Fruit fly (Drosophila melanogaster): Measurements from ENCODE around the gene CG34278.
A peak's percentile ranks its signal among the peaks of the same experiment; 100 is the strongest.

Gene CG34278

DNA sequence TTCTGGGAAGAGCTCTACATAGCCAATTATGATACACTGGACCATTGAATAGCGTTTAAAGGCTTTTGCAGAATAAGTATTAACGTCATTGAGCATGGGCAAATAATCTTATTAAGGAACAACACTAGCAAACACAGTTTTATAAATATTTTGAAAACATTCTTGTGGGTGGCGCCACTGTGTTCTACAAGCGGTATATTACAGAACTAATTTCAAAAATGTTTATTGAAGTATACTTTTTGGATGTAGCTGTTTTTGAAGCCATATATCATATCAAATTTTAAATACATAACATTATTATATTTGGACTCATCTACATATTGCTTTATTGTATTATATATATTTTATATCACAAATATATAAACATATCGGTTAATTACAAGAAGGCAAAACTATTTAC, 11.4 kb upstream of the CG34278 start:
- TF ChIP-seq CG8159 (tag; optimal IDR thresholded peaks at IDR 0.05) (no peak), CG9948 (tag; optimal IDR thresholded peaks at IDR 0.05) (no peak), CG8301 (tag; optimal IDR thresholded peaks at IDR 0.05) (no peak), Ets98B (GFP tag; IDR thresholded peaks at IDR 0.05) (no peak), CG4496 (GFP tag; IDR thresholded peaks at IDR 0.05) (no peak), CG13204 (GFP tag; optimal IDR thresholded peaks at IDR 0.05) (no peak), Snoo (tag; optimal IDR thresholded peaks at IDR 0.05) (no peak), CG12605 (GFP tag; IDR thresholded peaks at IDR 0.05) (no peak), gl (tag; optimal IDR thresholded peaks at IDR 0.05) (no peak), Pif1B (GFP tag; optimal IDR thresholded peaks at IDR 0.05) (no peak), CG10348 (GFP tag; IDR thresholded peaks at IDR 0.05) (no peak), CG17806 (tag; optimal IDR thresholded peaks at IDR 0.05) (no peak), CG34367 (tag; optimal IDR thresholded peaks at IDR 0.05) (no peak), Pif1A (GFP tag; optimal IDR thresholded peaks at IDR 0.05) (no peak), rn (GFP tag; IDR thresholded peaks at IDR 0.05) (no peak)

- TF ChIP-seq Snoo (tag; optimal IDR thresholded peaks at IDR 0.05) (no peak), EcR (GFP tag; optimal IDR thresholded peaks at IDR 0.05) (peak; percentile 96)
Observed at dm6 chr3R:17110880-17111726, 9.2 kb upstream of the CG34278 start.

dm6 chr3R:17115668-17116067, 4.6 kb upstream of the CG34278 start:
- TF ChIP-seq CG15710 (tag; optimal IDR thresholded peaks at IDR 0.05) (no peak), rn (GFP tag; IDR thresholded peaks at IDR 0.05) (no peak), CG13204 (GFP tag; optimal IDR thresholded peaks at IDR 0.05) (no peak), CG10348 (GFP tag; IDR thresholded peaks at IDR 0.05) (no peak), Ets98B (GFP tag; IDR thresholded peaks at IDR 0.05) (no peak), CG4496 (GFP tag; IDR thresholded peaks at IDR 0.05) (no peak), Snoo (tag; optimal IDR thresholded peaks at IDR 0.05) (no peak), CG34367 (tag; optimal IDR thresholded peaks at IDR 0.05) (no peak), D1 (tag; optimal IDR thresholded peaks at IDR 0.05) (no peak), CG8301 (tag; optimal IDR thresholded peaks at IDR 0.05) (no peak), CG8159 (tag; optimal IDR thresholded peaks at IDR 0.05) (no peak), Pif1B (GFP tag; optimal IDR thresholded peaks at IDR 0.05) (no peak), Pif1A (GFP tag; optimal IDR thresholded peaks at IDR 0.05) (no peak), CG17806 (tag; optimal IDR thresholded peaks at IDR 0.05) (no peak), CG32121 (GFP tag; IDR thresholded peaks at IDR 0.05) (no peak), EcR (GFP tag; optimal IDR thresholded peaks at IDR 0.05) (no peak), CG14655 (GFP tag; optimal IDR thresholded peaks at IDR 0.05) (no peak), CG9948 (tag; optimal IDR thresholded peaks at IDR 0.05) (no peak), gl (tag; optimal IDR thresholded peaks at IDR 0.05) (no peak)

DNA sequence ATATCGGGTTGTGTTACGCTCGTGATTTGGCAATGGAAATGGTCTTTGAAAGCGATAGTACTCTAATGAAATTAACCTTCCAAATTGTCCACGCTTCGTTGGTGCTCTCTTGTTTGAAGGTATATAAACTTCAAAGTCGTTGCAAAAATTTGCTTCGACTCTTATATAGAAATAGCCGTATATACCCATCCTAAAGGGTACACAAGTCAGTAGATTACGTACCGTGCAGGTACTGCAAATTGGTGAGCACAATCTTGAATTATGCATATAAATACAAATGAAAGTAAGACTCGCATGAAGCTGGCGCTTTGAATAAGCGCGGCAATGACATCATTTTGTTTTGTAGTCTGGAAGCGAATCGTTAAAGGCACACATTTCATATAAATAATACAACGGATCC, 4.0 kb upstream of the CG34278 start:
- TF ChIP-seq CG8301 (tag; optimal IDR thresholded peaks at IDR 0.05), result no peak
- TF ChIP-seq CG4496 (GFP tag; IDR thresholded peaks at IDR 0.05), result peak; percentile 46; the same call in 2 of the 3 replicates
- TF ChIP-seq CG10348 (GFP tag; IDR thresholded peaks at IDR 0.05), result no peak
- peak; percentile 43 for TF ChIP-seq CG8159 (tag; optimal IDR thresholded peaks at IDR 0.05)
- no peak for TF ChIP-seq D1 (tag; optimal IDR thresholded peaks at IDR 0.05)
- TF ChIP-seq EcR (GFP tag; optimal IDR thresholded peaks at IDR 0.05), result no peak
- no peak for TF ChIP-seq Ets98B (GFP tag; IDR thresholded peaks at IDR 0.05)
- TF ChIP-seq CG17806 (tag; optimal IDR thresholded peaks at IDR 0.05), result peak; percentile 14
- no peak for TF ChIP-seq CG34367 (tag; optimal IDR thresholded peaks at IDR 0.05)
- no peak for TF ChIP-seq CG14655 (GFP tag; optimal IDR thresholded peaks at IDR 0.05)
- TF ChIP-seq rn (GFP tag; IDR thresholded peaks at IDR 0.05), result no peak

- TF ChIP-seq CG15710 (tag; optimal IDR thresholded peaks at IDR 0.05) (peak; percentile 69), Snoo (tag; optimal IDR thresholded peaks at IDR 0.05) (peak; percentile 66), CG17806 (tag; optimal IDR thresholded peaks at IDR 0.05) (peak; percentile 7), Ets98B (GFP tag; IDR thresholded peaks at IDR 0.05) (no peak), CG10348 (GFP tag; IDR thresholded peaks at IDR 0.05) (no peak), CG34367 (tag; optimal IDR thresholded peaks at IDR 0.05) (peak; percentile 52), EcR (GFP tag; optimal IDR thresholded peaks at IDR 0.05) (peak; percentile 80), CG9948 (tag; optimal IDR thresholded peaks at IDR 0.05) (peak; percentile 56), Pif1A (GFP tag; optimal IDR thresholded peaks at IDR 0.05) (peak; percentile 12), CG12605 (GFP tag; IDR thresholded peaks at IDR 0.05) (no peak), CG13204 (GFP tag; optimal IDR thresholded peaks at IDR 0.05) (peak; percentile 6), fd96Ca (GFP tag; IDR thresholded peaks at IDR 0.05) (0 out of 3 replicates have a peak, but pooled peaks have one; percentile 47), Pif1B (GFP tag; optimal IDR thresholded peaks at IDR 0.05) (peak; percentile 32), gl (tag; optimal IDR thresholded peaks at IDR 0.05) (no peak), CG8301 (tag; optimal IDR thresholded peaks at IDR 0.05) (peak; percentile 37), D1 (tag; optimal IDR thresholded peaks at IDR 0.05) (no peak), CG8159 (tag; optimal IDR thresholded peaks at IDR 0.05) (peak; percentile 63), rn (GFP tag; IDR thresholded peaks at IDR 0.05) (no peak), CG4496 (GFP tag; IDR thresholded peaks at IDR 0.05) (peak; percentile 36; the same call in 1 of the 3 replicates), CG32121 (GFP tag; IDR thresholded peaks at IDR 0.05) (no peak), CG14655 (GFP tag; optimal IDR thresholded peaks at IDR 0.05) (peak; percentile 60)
Observed at dm6 chr3R:17117607-17118327, 2.5 kb upstream of the CG34278 start.

Data from whole organism, pupa.